Fruit fly (Drosophila melanogaster) Kc167 (cell line): ENCODE results near the gene CG11251.

Experiments
- Myc ChIP-seq: fragments of >200 bp; optimal IDR thresholded peaks from 2 replicates; lab custom pipeline; 2017; ENCODE audit warnings: missing external identifiers
- Sin3A ChIP-seq: fragments of >200 bp; optimal IDR thresholded peaks from 2 replicates; lab custom pipeline; 2018; ENCODE audit warnings: missing external identifiers
- h ChIP-seq: fragments of >200 bp; optimal IDR thresholded peaks from 3 replicates; lab custom pipeline; 2018; ENCODE audit warnings: missing external identifiers
- insv ChIP-seq: fragments of >200 bp; optimal IDR thresholded peaks from 3 replicates; lab custom pipeline; 2018; ENCODE audit warnings: missing external identifiers
- psq ChIP-seq: fragments of >200 bp; optimal IDR thresholded peaks from 2 replicates; lab custom pipeline; 2017; ENCODE audit warnings: missing external identifiers
- ttk ChIP-seq: sonication (Bioruptor generic); optimal IDR thresholded peaks from 2 replicates; lab custom pipeline; 2017; ENCODE audit warnings: missing external identifiers

Gene CG11251

dm6 chr3L:13089869-13090268 lies at the start of gene CG11251:
TSS of gene CG11251 (minus strand) at chr3L:13089969.
- TF ChIP-seq psq (no peak), ttk (lab: Kevin White, UChicago) (no peak), Myc (lab: Kevin White, UChicago) (no peak), Sin3A (lab: Kevin White, UChicago) (no peak), insv (lab: Kevin White, UChicago) (no peak), h (lab: Kevin White, UChicago) (no peak)

dm6 chr3L:13137394-13137793 lies 47.6 kb upstream of the CG11251 start:
- no peak for TF ChIP-seq ttk (lab: Kevin White, UChicago)
- no peak for TF ChIP-seq insv (lab: Kevin White, UChicago)
- TF ChIP-seq h (lab: Kevin White, UChicago): no peak
- no peak for TF ChIP-seq psq
- TF ChIP-seq Myc (lab: Kevin White, UChicago): no peak
- TF ChIP-seq Sin3A (lab: Kevin White, UChicago): no peak

- TF ChIP-seq Sin3A (lab: Kevin White, UChicago) (no peak), Myc (lab: Kevin White, UChicago) (no peak), h (lab: Kevin White, UChicago) (no peak), insv (lab: Kevin White, UChicago) (no peak), ttk (lab: Kevin White, UChicago) (no peak), psq (no peak)
These were observed 46.2 kb upstream of the CG11251 start, which contains the start of gene CG33262 for dm6 chr3L:13135969-13136368. TSS of gene CG33262 (plus strand) at chr3L:13136269.

- TF ChIP-seq h (lab: Kevin White, UChicago) (no peak), Myc (lab: Kevin White, UChicago) (no peak)
These were observed 45.7 kb upstream of the CG11251 start for dm6 chr3L:13135382-13135928.

- TF ChIP-seq Sin3A (lab: Kevin White, UChicago) (no peak), insv (lab: Kevin White, UChicago) (no peak), psq (no peak), h (lab: Kevin White, UChicago) (no peak), Myc (lab: Kevin White, UChicago) (no peak), ttk (lab: Kevin White, UChicago) (no peak)
These were observed 45.1 kb upstream of the CG11251 start for dm6 chr3L:13134906-13135305.

- TF ChIP-seq insv (lab: Kevin White, UChicago): no peak
- TF ChIP-seq Myc (lab: Kevin White, UChicago): no peak
- TF ChIP-seq Sin3A (lab: Kevin White, UChicago): no peak
- TF ChIP-seq ttk (lab: Kevin White, UChicago): no peak
- TF ChIP-seq psq: no peak
- TF ChIP-seq h (lab: Kevin White, UChicago): no peak
These were observed 43.4 kb upstream of the CG11251 start for dm6 chr3L:13133140-13133539.

dm6 chr3L:13120146-13120545 lies 30.4 kb upstream of the CG11251 start:
- TF ChIP-seq insv (lab: Kevin White, UChicago) (no peak), Myc (lab: Kevin White, UChicago) (no peak), psq (no peak), Sin3A (lab: Kevin White, UChicago) (no peak), h (lab: Kevin White, UChicago) (no peak), ttk (lab: Kevin White, UChicago) (no peak)

- no peak for TF ChIP-seq psq
- TF ChIP-seq Myc (lab: Kevin White, UChicago): no peak
- no peak for TF ChIP-seq Sin3A (lab: Kevin White, UChicago)
- no peak for TF ChIP-seq ttk (lab: Kevin White, UChicago)
- no peak for TF ChIP-seq h (lab: Kevin White, UChicago)
- TF ChIP-seq insv (lab: Kevin White, UChicago): no peak
These were observed 29.2 kb upstream of the CG11251 start for dm6 chr3L:13118983-13119382.

- TF ChIP-seq insv (lab: Kevin White, UChicago): no peak
- TF ChIP-seq Myc (lab: Kevin White, UChicago): no peak
- no peak for TF ChIP-seq ttk (lab: Kevin White, UChicago)
- no peak for TF ChIP-seq psq
- no peak for TF ChIP-seq Sin3A (lab: Kevin White, UChicago)
- no peak for TF ChIP-seq h (lab: Kevin White, UChicago)
These were observed 25.3 kb upstream of the CG11251 start for dm6 chr3L:13115102-13115501.

- TF ChIP-seq h (lab: Kevin White, UChicago): no peak
These were observed 24.2 kb upstream of the CG11251 start, which contains the start of gene trn for dm6 chr3L:13113970-13114392. TSS of gene trn (plus strand) at chr3L:13114271.

- TF ChIP-seq psq (no peak), Sin3A (lab: Kevin White, UChicago) (no peak), h (lab: Kevin White, UChicago) (no peak), insv (lab: Kevin White, UChicago) (no peak), Myc (lab: Kevin White, UChicago) (no peak), ttk (lab: Kevin White, UChicago) (no peak)
These were observed 21.7 kb upstream of the CG11251 start for dm6 chr3L:13111422-13111821.

- TF ChIP-seq psq (no peak), Sin3A (lab: Kevin White, UChicago) (no peak), h (lab: Kevin White, UChicago) (no peak), ttk (lab: Kevin White, UChicago) (no peak), insv (lab: Kevin White, UChicago) (no peak), Myc (lab: Kevin White, UChicago) (no peak)
These were observed 19.6 kb upstream of the CG11251 start for dm6 chr3L:13109362-13109761.
